Fruit fly (Drosophila melanogaster): ENCODE data around the gene CG9801.

DNA sequence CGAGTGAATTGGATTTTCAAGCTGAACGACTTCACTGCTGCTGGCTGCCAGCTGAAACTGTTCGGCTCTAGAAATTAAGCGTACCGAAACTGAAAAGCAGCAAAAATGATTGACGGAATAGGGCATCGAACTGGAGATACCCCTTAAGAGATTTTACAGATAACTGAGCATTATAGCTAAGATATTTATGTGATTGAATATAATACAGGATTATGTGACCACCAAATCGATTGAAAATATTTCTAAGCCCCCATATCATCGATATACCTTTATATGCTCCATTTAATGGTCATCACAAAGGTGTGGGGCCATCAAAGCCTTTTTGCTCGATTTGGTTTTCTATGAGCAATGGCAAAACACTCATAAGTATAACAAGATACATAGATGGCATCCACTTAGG is 37.3 kb upstream of the CG9801 start:
- TF ChIP-seq CG8478 (optimal IDR thresholded peaks at IDR 0.05) (no peak), EcR (GFP tag; optimal IDR thresholded peaks at IDR 0.05) (no peak)

Measured in whole organism.